Fruit fly (Drosophila melanogaster) whole organism, adult: ENCODE data around the gene CCT2.

Experiments
- CG11617 ChIP-seq: fragments of 200-800 bp; sonication (Bioruptor generic); optimal IDR thresholded peaks from 2 replicates; lab custom pipeline; 2017; ENCODE audit warnings: mild to moderate bottlenecking, missing biosample characterization, missing genetic modification reagents, missing genetic modification characterization
- CG5204 ChIP-seq: fragments of 200-800 bp; sonication (Bioruptor generic); optimal IDR thresholded peaks from 2 replicates; lab custom pipeline; 2016; ENCODE audit warnings: missing biosample characterization, missing genetic modification characterization
- CG7045 ChIP-seq: fragments of 200-800 bp; sonication (Bioruptor generic); optimal IDR thresholded peaks from 2 replicates; lab custom pipeline; 2017; ENCODE audit warnings: missing biosample characterization, mild to moderate bottlenecking, missing genetic modification characterization
- CG7101 ChIP-seq: fragments of 200-800 bp; sonication (Bioruptor generic); optimal IDR thresholded peaks from 2 replicates; lab custom pipeline; 2018; ENCODE audit warnings: missing biosample characterization, mild to moderate bottlenecking, missing genetic modification characterization, moderate library complexity
- Hr96 ChIP-seq: fragments of 200-800 bp; sonication (Bioruptor generic); optimal IDR thresholded peaks from 2 replicates; lab custom pipeline; 2016; ENCODE audit warnings: missing biosample characterization, missing genetic modification characterization
- cnc ChIP-seq, 2 experiments: fragments of >200 bp; optimal IDR thresholded peaks; 2 replicates each; lab custom pipeline; 2017
- tj ChIP-seq: fragments of 200-800 bp; sonication (Bioruptor generic); optimal IDR thresholded peaks from 3 replicates; lab custom pipeline; 2017; ENCODE audit warnings: missing biosample characterization, mild to moderate bottlenecking, missing genetic modification characterization, moderate library complexity
- toe ChIP-seq: fragments of 200-800 bp; sonication (Bioruptor generic); optimal IDR thresholded peaks from 2 replicates; lab custom pipeline; 2016; ENCODE audit warnings: missing biosample characterization, missing genetic modification characterization

DNA sequence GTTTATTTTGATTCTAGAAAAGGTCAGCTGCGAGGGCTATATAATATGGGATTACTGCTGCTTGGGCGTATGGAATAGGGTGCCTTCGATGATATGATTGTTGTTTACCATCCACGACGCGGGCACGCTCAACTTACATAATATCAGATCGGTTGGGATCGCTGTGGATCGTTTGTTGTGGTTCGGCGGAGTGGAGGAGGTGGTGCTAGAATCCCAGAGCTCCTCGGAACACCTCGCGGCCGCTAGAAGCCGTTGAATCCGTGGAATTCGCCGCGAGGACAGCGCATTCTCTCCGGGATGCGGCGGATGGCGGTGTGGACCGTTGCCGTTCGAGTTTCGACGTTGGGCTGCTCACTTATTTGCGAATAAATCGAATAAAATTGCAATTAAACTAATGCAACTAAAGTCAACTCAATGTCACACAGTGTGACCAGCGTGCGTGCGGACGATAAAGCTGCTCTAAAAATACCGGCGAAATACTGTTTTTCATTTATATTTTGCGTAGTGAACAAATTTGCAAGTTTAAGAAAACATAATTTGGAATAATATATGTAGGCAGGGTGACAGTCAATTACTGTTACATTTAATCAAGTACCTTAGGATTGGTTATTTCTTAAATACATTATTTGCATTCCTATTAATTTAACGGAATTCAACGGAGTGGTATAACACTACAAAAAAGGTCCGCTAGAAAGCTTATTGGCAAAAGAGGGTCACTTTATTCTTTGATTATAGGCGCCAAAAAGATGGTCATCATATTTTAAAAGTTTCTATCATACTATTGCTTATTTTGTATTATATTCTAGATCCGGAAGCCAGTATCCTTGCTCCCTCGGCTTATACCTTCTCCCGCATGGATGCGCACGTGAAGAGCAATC is 14.2 kb downstream of the CCT2 start, which contains the start of gene CG7766:
- TF ChIP-seq CG11617, result no peak
- TF ChIP-seq CG7101, result no peak
- no peak for TF ChIP-seq toe (GFP tag; lab: Kevin White, UChicago)
- TF ChIP-seq Hr96 (GFP tag; lab: Kevin White, UChicago), result no peak
- no peak for TF ChIP-seq CG7045
- no peak for TF ChIP-seq CG5204 (GFP tag; lab: Kevin White, UChicago)
- TF ChIP-seq cnc (optimal IDR thresholded peaks at IDR 0.05; lab: Kevin White, UChicago), result no peak
- no peak for TF ChIP-seq tj (GFP tag; lab: Kevin White, UChicago)
